Fruit fly (Drosophila melanogaster) whole organism, prepupa: Measurements from ENCODE around the gene Cby.
A peak's percentile ranks its signal among the peaks of the same experiment; 100 is the strongest.

Source experiments
- CG10631 ChIP-seq: fragments of 200-800 bp; sonication (Bioruptor generic); optimal IDR thresholded peaks from 2 replicates; lab custom pipeline; 2016; ENCODE audit warnings: missing biosample characterization, missing genetic modification characterization
- CG11294 ChIP-seq: fragments of 200-800 bp; sonication (Bioruptor generic); IDR thresholded peaks from 2 replicates; pipeline ENCODE4 v1.3.6; 2022; ENCODE audit warnings: missing biosample characterization, missing genetic modification characterization
- CG11762 ChIP-seq: fragments of 200-800 bp; sonication (Bioruptor generic); optimal IDR thresholded peaks from 3 replicates; lab custom pipeline; 2016; ENCODE audit warnings: missing biosample characterization, missing genetic modification characterization; ENCODE audit not compliant: insufficient read depth
- CG11902 ChIP-seq: fragments of 200-800 bp; sonication (Bioruptor generic); optimal IDR thresholded peaks from 3 replicates; lab custom pipeline; 2016; ENCODE audit warnings: missing biosample characterization, missing genetic modification characterization
- CG15336 ChIP-seq: fragments of 200-800 bp; sonication (Bioruptor generic); IDR thresholded peaks from 2 replicates; pipeline ENCODE4 v1.3.6; 2022; ENCODE audit warnings: missing biosample characterization, missing genetic modification characterization
- CG1621 ChIP-seq: fragments of 200-800 bp; sonication (Bioruptor generic); optimal IDR thresholded peaks from 3 replicates; lab custom pipeline; 2018; ENCODE audit warnings: missing biosample characterization, mild to moderate bottlenecking, missing genetic modification characterization
- CG16779 ChIP-seq: fragments of 200-800 bp; sonication (Bioruptor generic); optimal IDR thresholded peaks from 3 replicates; lab custom pipeline; 2017; ENCODE audit warnings: missing biosample characterization, mild to moderate bottlenecking, missing genetic modification characterization
- CG3032 ChIP-seq: fragments of 200-800 bp; optimal IDR thresholded peaks from 2 replicates; lab custom pipeline; 2019; ENCODE audit warnings: missing biosample characterization, mild to moderate bottlenecking, missing genetic modification characterization, moderate library complexity
- CG32006 ChIP-seq: fragments of 200-800 bp; sonication (Bioruptor generic); optimal IDR thresholded peaks from 3 replicates; lab custom pipeline; 2017; ENCODE audit warnings: missing biosample characterization, mild to moderate bottlenecking, missing genetic modification characterization
- CG34406 ChIP-seq: fragments of 200-800 bp; sonication (Bioruptor generic); optimal IDR thresholded peaks from 3 replicates; lab custom pipeline; 2016; ENCODE audit warnings: missing biosample characterization, missing genetic modification characterization
- CG3919 ChIP-seq: fragments of 200-800 bp; sonication (Bioruptor generic); optimal IDR thresholded peaks from 3 replicates; lab custom pipeline; 2016; ENCODE audit warnings: missing biosample characterization, missing genetic modification characterization
- CG4318 ChIP-seq: fragments of 200-800 bp; sonication (Bioruptor generic); optimal IDR thresholded peaks from 3 replicates; lab custom pipeline; 2017; ENCODE audit warnings: missing biosample characterization, mild to moderate bottlenecking, missing genetic modification characterization
- CG6163 ChIP-seq: fragments of 200-800 bp; sonication (Bioruptor generic); IDR thresholded peaks from 3 replicates; pipeline ENCODE4 v1.3.6; 2022; ENCODE audit warnings: missing biosample characterization, missing genetic modification characterization
- CG6792 ChIP-seq: fragments of 200-800 bp; sonication (Bioruptor generic); optimal IDR thresholded peaks from 3 replicates; lab custom pipeline; 2016; ENCODE audit warnings: missing biosample characterization, missing genetic modification characterization
- CG6808 ChIP-seq: fragments of 200-800 bp; sonication (Bioruptor generic); optimal IDR thresholded peaks from 3 replicates; lab custom pipeline; 2017; ENCODE audit warnings: missing biosample characterization, missing genetic modification characterization, mild to moderate bottlenecking, moderate library complexity, missing genetic modification reagents
- CG6854 ChIP-seq: fragments of 200-800 bp; sonication (Bioruptor generic); optimal IDR thresholded peaks from 2 replicates; lab custom pipeline; 2017; ENCODE audit warnings: missing biosample characterization, mild to moderate bottlenecking, missing genetic modification characterization
- CG8319 ChIP-seq: fragments of 200-800 bp; sonication (Bioruptor generic); optimal IDR thresholded peaks from 3 replicates; lab custom pipeline; 2016; ENCODE audit warnings: missing biosample characterization, missing genetic modification characterization
- CG8632 ChIP-seq: fragments of 200-800 bp; sonication (Bioruptor generic); optimal IDR thresholded peaks from 3 replicates; lab custom pipeline; 2016; ENCODE audit warnings: missing biosample characterization, missing genetic modification characterization
- CG9139 ChIP-seq: fragments of 200-800 bp; sonication (Bioruptor generic); optimal IDR thresholded peaks from 3 replicates; lab custom pipeline; 2017; ENCODE audit warnings: missing biosample characterization, mild to moderate bottlenecking, missing genetic modification characterization
- Eip78C ChIP-seq: fragments of 200-800 bp; sonication (Bioruptor generic); peaks from one replicate; lab custom pipeline; 2016; ENCODE audit warnings: missing biosample characterization, missing genetic modification characterization
- Eip93F ChIP-seq: fragments of 200-800 bp; sonication (Bioruptor generic); optimal IDR thresholded peaks from 2 replicates; lab custom pipeline; 2016; ENCODE audit warnings: missing biosample characterization, mild to moderate bottlenecking, missing genetic modification characterization
- Ets21C ChIP-seq: fragments of 200-800 bp; sonication (Bioruptor generic); optimal IDR thresholded peaks from 3 replicates; lab custom pipeline; 2016; ENCODE audit warnings: missing biosample characterization, missing genetic modification characterization
- Ets96B ChIP-seq: fragments of 200-800 bp; optimal IDR thresholded peaks from 2 replicates; lab custom pipeline; 2019; ENCODE audit warnings: missing biosample characterization, mild to moderate bottlenecking, missing genetic modification characterization, moderate library complexity
- Gug ChIP-seq: fragments of 200-800 bp; sonication (Bioruptor generic); IDR thresholded peaks from 2 replicates; pipeline ENCODE4 v1.3.6; 2022; ENCODE audit warnings: missing biosample characterization, missing genetic modification characterization
- Hr38 ChIP-seq: sonication (Bioruptor generic); optimal IDR thresholded peaks from 2 replicates; lab custom pipeline; 2016; ENCODE audit warnings: missing biosample characterization, missing genetic modification characterization
- Hr39 ChIP-seq: fragments of 200-800 bp; sonication (Bioruptor generic); optimal IDR thresholded peaks from 2 replicates; lab custom pipeline; 2016; ENCODE audit warnings: missing biosample characterization, missing genetic modification characterization
- Hr4 ChIP-seq: fragments of 200-800 bp; sonication (Bioruptor generic); optimal IDR thresholded peaks from 3 replicates; lab custom pipeline; 2016; ENCODE audit warnings: missing biosample characterization, missing genetic modification characterization
- Lpt ChIP-seq: fragments of 200-800 bp; sonication (Bioruptor generic); optimal IDR thresholded peaks from 3 replicates; lab custom pipeline; 2016; ENCODE audit warnings: missing biosample characterization, missing genetic modification characterization
- Met ChIP-seq: fragments of 200-800 bp; sonication (Bioruptor generic); optimal IDR thresholded peaks from 3 replicates; lab custom pipeline; 2016; ENCODE audit warnings: missing biosample characterization, missing genetic modification characterization
- Smox ChIP-seq: fragments of 200-800 bp; sonication (Bioruptor generic); optimal IDR thresholded peaks from 3 replicates; lab custom pipeline; 2016; ENCODE audit warnings: missing biosample characterization, missing genetic modification characterization
- Sox102F ChIP-seq: fragments of 200-800 bp; sonication (Bioruptor generic); optimal IDR thresholded peaks from 2 replicates; lab custom pipeline; 2016; ENCODE audit warnings: missing biosample characterization, mild to moderate bottlenecking, missing genetic modification characterization
- Sox14 ChIP-seq: fragments of 200-800 bp; sonication (Bioruptor generic); optimal IDR thresholded peaks from 3 replicates; lab custom pipeline; 2016; ENCODE audit warnings: missing biosample characterization, missing genetic modification characterization
- Sox15 ChIP-seq: fragments of 200-800 bp; sonication (Bioruptor generic); optimal IDR thresholded peaks from 3 replicates; lab custom pipeline; 2016; ENCODE audit warnings: missing biosample characterization, missing genetic modification characterization
- achi ChIP-seq: fragments of 200-800 bp; sonication (Bioruptor generic); optimal IDR thresholded peaks from 3 replicates; lab custom pipeline; 2016; ENCODE audit warnings: missing biosample characterization, missing genetic modification characterization
- acj6 ChIP-seq: fragments of 200-800 bp; sonication (Bioruptor generic); optimal IDR thresholded peaks from 3 replicates; lab custom pipeline; 2016; ENCODE audit warnings: missing biosample characterization, missing genetic modification characterization
- cyc ChIP-seq: fragments of 200-800 bp; sonication (Bioruptor generic); optimal IDR thresholded peaks from 3 replicates; lab custom pipeline; 2016; ENCODE audit warnings: missing biosample characterization, missing genetic modification characterization
- esn ChIP-seq: fragments of 200-800 bp; sonication (Bioruptor generic); optimal IDR thresholded peaks from 2 replicates; lab custom pipeline; 2016; ENCODE audit warnings: missing biosample characterization, mild to moderate bottlenecking, missing genetic modification characterization, moderate library complexity
- fd85E ChIP-seq: fragments of 200-800 bp; sonication (Bioruptor generic); optimal IDR thresholded peaks from 3 replicates; lab custom pipeline; 2016; ENCODE audit warnings: missing biosample characterization, missing genetic modification characterization
- fkh ChIP-seq: fragments of 200-800 bp; sonication (Bioruptor generic); optimal IDR thresholded peaks from 3 replicates; lab custom pipeline; 2017; ENCODE audit warnings: missing biosample characterization, mild to moderate bottlenecking, missing genetic modification characterization, moderate library complexity
- net ChIP-seq: fragments of 200-800 bp; sonication (Bioruptor generic); optimal IDR thresholded peaks from 3 replicates; lab custom pipeline; 2016; ENCODE audit warnings: missing biosample characterization, missing genetic modification characterization
- pdm3 ChIP-seq: fragments of 200-800 bp; sonication (Bioruptor generic); optimal IDR thresholded peaks from 3 replicates; lab custom pipeline; 2016; ENCODE audit warnings: missing biosample characterization, missing genetic modification characterization
- salr ChIP-seq, 2 experiments: fragments of 200-800 bp; sonication (Bioruptor generic); optimal IDR thresholded peaks; 3 replicates each; lab custom pipeline; 2016 to 2018; ENCODE audit warnings: missing biosample characterization in 2 of 2, missing genetic modification characterization in 2 of 2, mild to moderate bottlenecking in 1 of 2
- ss ChIP-seq, 2 experiments: fragments of 200-800 bp; sonication (Bioruptor generic); optimal IDR thresholded peaks; 2 replicates in 1 of 2; 3 replicates in 1 of 2; lab custom pipeline; 2017 to 2018; ENCODE audit warnings: mild to moderate bottlenecking in 2 of 2, missing biosample characterization in 2 of 2, missing genetic modification characterization in 2 of 2, moderate library complexity in 1 of 2
- svp ChIP-seq: fragments of 200-800 bp; sonication (Bioruptor generic); peaks from one replicate; lab custom pipeline; 2016; ENCODE audit warnings: missing biosample characterization, missing genetic modification characterization
- topi ChIP-seq: fragments of 200-800 bp; sonication (Bioruptor generic); optimal IDR thresholded peaks from 3 replicates; lab custom pipeline; 2016; ENCODE audit warnings: missing biosample characterization, missing genetic modification characterization
- vri ChIP-seq: fragments of 200-800 bp; sonication (Bioruptor generic); optimal IDR thresholded peaks from 3 replicates; lab custom pipeline; 2016; ENCODE audit warnings: missing biosample characterization, mild to moderate bottlenecking, missing genetic modification characterization

The Cby gene

DNA sequence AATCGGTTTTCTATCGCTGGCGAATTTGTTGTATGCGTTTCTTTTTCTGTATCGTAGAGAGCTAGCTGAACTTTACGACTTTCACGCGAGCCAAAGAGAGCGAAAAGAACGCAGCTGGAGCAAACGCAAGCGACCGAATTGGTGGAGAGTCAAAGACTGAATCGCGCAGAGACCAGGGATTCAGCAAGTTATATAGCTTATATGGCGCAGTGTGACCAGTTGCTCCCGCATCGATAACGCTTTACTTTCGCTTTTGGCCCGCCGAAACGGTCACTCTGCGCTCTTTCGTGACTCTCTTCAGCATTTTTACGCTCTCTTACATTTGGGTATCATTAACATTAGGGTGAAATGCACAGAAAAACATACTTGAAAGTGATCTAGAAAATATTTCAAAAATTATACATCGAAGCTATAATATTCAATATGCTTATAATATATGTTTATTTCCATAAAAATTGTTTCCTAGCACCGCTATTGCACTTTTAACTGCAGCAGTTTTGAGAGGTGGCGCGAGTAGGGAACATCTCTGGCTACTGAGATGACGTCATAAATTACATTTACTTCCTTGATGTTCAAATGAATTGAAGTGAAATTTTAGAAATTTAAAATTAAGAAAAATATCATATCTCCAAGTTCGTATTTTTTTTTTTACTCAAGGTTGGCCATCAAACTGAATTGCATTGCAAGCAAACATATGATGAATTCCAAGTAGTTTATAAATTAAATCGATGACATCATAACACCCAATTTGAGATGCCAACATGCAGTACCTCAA lies 11.5 kb upstream of the Cby start, which contains the start of gene glec (continued):
- TF ChIP-seq esn (GFP tag; lab: Kevin White, UChicago) (peak; percentile 65), net (GFP tag; lab: Kevin White, UChicago) (peak; percentile 35), CG8632 (GFP tag; lab: Kevin White, UChicago) (no peak), Sox102F (GFP tag; lab: Kevin White, UChicago) (peak; percentile 82), vri (peak; percentile 71), CG1621 (tag; lab: Kevin White, UChicago) (peak; percentile 31), CG11902 (GFP tag; lab: Kevin White, UChicago) (no peak), pdm3 (GFP tag; lab: Kevin White, UChicago) (peak; percentile 69), Ets21C (GFP tag; lab: Kevin White, UChicago) (no peak), CG32006 (peak; percentile 60), CG8319 (no peak), CG11762 (GFP tag; lab: Kevin White, UChicago) (no peak)

DNA sequence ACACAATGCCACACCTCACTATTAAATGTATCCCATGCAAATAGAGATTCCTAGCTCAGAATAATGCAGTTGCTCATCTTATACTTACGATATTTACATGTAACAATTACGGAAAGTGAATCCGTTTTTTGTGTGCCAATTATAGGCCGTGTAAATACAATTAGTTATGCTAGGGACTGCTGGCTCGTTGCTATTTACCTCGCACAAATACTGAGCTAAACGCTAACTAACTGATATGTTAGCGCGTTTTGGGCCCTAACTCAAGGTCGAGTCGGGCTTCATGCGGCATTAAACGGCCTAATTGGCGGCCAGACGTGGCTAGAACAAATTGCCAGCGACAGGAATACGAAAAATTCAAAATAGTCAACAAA lies 10.9 kb upstream of the Cby start:
- TF ChIP-seq Lpt (GFP tag; lab: Kevin White, UChicago) (no peak), fkh (GFP tag; lab: Kevin White, UChicago) (peak; percentile 52)

DNA sequence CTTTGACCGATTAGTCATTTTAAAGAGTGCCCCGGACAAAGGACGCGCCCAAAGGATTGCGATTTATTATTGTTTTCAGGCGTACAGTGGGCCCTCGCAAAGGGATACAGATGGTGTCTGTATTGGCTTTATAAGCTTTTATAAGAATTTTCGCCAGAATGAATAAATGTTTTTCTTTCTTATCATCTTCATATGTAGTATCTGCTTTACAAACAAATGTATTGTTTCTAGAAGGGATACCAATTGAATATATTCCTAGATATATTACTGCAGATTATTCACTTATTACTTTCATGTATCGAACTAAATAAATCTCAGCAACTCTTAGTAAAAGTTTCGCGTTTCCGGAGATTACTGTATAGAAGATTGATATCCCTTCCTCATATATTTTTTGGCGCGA lies 10.3 kb upstream of the Cby start:
- TF ChIP-seq CG6808 (GFP tag; lab: Kevin White, UChicago) = no peak
- no peak for TF ChIP-seq CG15336
- TF ChIP-seq Eip78C (GFP tag; lab: Kevin White, UChicago) = peak; percentile 71
- no peak for TF ChIP-seq CG3032 (tag; lab: Kevin White, UChicago)
- no peak for TF ChIP-seq Gug
- no peak for TF ChIP-seq CG4318 (GFP tag; lab: Kevin White, UChicago)
- no peak for TF ChIP-seq achi (GFP tag; lab: Kevin White, UChicago)
- no peak for TF ChIP-seq CG8319
- peak; percentile 19 for TF ChIP-seq cyc (GFP tag; lab: Kevin White, UChicago)
- no peak for TF ChIP-seq salr (GFP tag; optimal IDR thresholded peaks at IDR 0.05; lab: Kevin White, UChicago)
- TF ChIP-seq Smox (GFP tag; lab: Kevin White, UChicago) = no peak
- no peak for TF ChIP-seq ss (GFP tag; optimal IDR thresholded peaks at IDR 0.05; lab: Kevin White, UChicago)
- TF ChIP-seq Sox14 (GFP tag; lab: Kevin White, UChicago) = no peak
- peak; percentile 40 for TF ChIP-seq Met
- TF ChIP-seq Hr4 (GFP tag; lab: Kevin White, UChicago) = no peak
- no peak for TF ChIP-seq Hr38 (GFP tag; lab: Kevin White, UChicago)
- no peak for TF ChIP-seq pdm3 (GFP tag; lab: Kevin White, UChicago)
- no peak for TF ChIP-seq CG16779
- no peak for TF ChIP-seq CG9139 (GFP tag; lab: Kevin White, UChicago)
- TF ChIP-seq Ets96B = no peak
- no peak for TF ChIP-seq CG11294
- no peak for TF ChIP-seq topi (GFP tag; lab: Kevin White, UChicago)
- TF ChIP-seq CG11902 (GFP tag; lab: Kevin White, UChicago) = no peak
- TF ChIP-seq Lpt (GFP tag; lab: Kevin White, UChicago) = no peak
- TF ChIP-seq CG34406 (GFP tag; lab: Kevin White, UChicago) = no peak
- peak; percentile 17 for TF ChIP-seq Hr39 (GFP tag; lab: Kevin White, UChicago)
- peak; percentile 68 for TF ChIP-seq svp (GFP tag; lab: Kevin White, UChicago)
- no peak for TF ChIP-seq Sox102F (GFP tag; lab: Kevin White, UChicago)
- TF ChIP-seq CG6854 (GFP tag; lab: Kevin White, UChicago) = no peak
- no peak for TF ChIP-seq CG10631
- no peak for TF ChIP-seq CG6792 (GFP tag; lab: Kevin White, UChicago)
- TF ChIP-seq Sox15 (GFP tag; lab: Kevin White, UChicago) = no peak
- TF ChIP-seq fkh (GFP tag; lab: Kevin White, UChicago) = no peak
- no peak for TF ChIP-seq fd85E (GFP tag; lab: Kevin White, UChicago)
- TF ChIP-seq CG32006 = no peak
- no peak for TF ChIP-seq net (GFP tag; lab: Kevin White, UChicago)
- TF ChIP-seq CG3919 (GFP tag; lab: Kevin White, UChicago) = no peak
- no peak for TF ChIP-seq CG6163
- TF ChIP-seq CG1621 (tag; lab: Kevin White, UChicago) = no peak
- peak; percentile 8 for TF ChIP-seq acj6 (GFP tag; lab: Kevin White, UChicago)
- TF ChIP-seq vri = no peak
- no peak for TF ChIP-seq Eip93F (GFP tag; lab: Kevin White, UChicago)
